Worm (Caenorhabditis elegans): Measurements from ENCODE around the gene W03G11.2.

Gene W03G11.2

DNA sequence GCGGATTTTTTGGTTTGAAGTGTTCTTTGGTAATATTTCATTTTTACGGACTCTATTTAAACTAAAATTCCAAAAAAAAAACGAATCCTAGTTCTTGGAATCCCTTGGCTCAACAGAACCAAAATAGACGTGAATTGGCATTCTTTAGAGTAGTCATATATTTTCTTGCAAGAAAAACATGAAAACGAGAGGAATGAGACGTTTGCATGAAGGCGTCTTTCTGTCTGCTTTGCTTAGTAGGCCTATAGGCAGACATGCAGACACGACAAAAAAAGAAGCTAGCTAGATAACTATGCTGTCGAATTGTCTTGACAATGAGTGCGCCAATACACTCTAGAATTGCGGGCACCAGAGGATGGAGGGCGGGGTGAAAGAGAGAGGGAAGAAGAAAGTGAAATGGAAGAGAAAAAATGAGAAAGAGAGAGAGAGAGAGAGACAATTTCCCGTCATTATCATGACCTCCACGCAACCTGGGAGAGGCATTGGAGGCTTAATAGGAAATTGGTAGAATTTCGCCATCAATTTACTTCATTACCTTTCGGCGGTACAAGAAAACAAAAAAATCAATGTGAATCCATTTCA is 27.7 kb downstream of the W03G11.2 start:
- TF ChIP-seq C06A6.2 (GFP tag; conservative IDR thresholded peaks at IDR 0.05), result no peak
- TF ChIP-seq zfh-2 (GFP tag; conservative IDR thresholded peaks at IDR 0.05), result no peak
- TF ChIP-seq xnd-1 (tag; optimal IDR thresholded peaks at IDR 0.05), result no peak
- no peak for TF ChIP-seq cebp-2 (GFP tag; IDR thresholded peaks at IDR 0.05)
- no peak for TF ChIP-seq ceh-100 (GFP tag; IDR thresholded peaks at IDR 0.05)

ce11 chrX:12073764-12074163 is 34.7 kb downstream of the W03G11.2 start, which contains the start of gene tmem-145:
Gene tmem-145 (minus strand): TSS chrX:12073864.
- TF ChIP-seq F33H1.4 (GFP tag; IDR thresholded peaks at IDR 0.05) (no peak), D2030.7 (GFP tag; IDR thresholded peaks at IDR 0.05) (no peak), B0261.1 (tag; optimal IDR thresholded peaks at IDR 0.05) (no peak), ceh-79 (tag; optimal IDR thresholded peaks at IDR 0.05) (no peak), ceh-27 (GFP tag; optimal IDR thresholded peaks at IDR 0.05) (no peak), madf-8 (GFP tag; conservative IDR thresholded peaks at IDR 0.05) (no peak), gei-17 (GFP tag; optimal IDR thresholded peaks at IDR 0.05) (no peak), snpc-3.4 (tag; optimal IDR thresholded peaks at IDR 0.05) (no peak), akir-1 (GFP tag; optimal IDR thresholded peaks at IDR 0.05) (no peak), lin-54 (GFP tag; optimal IDR thresholded peaks at IDR 0.05) (no peak), fkh-3 (tag; optimal IDR thresholded peaks at IDR 0.05) (no peak), ZK185.1 (tag; optimal IDR thresholded peaks at IDR 0.05; ENCODE audit: poor library complexity, severe bottlenecking) (no peak), snpc-1.3 (tag; optimal IDR thresholded peaks at IDR 0.05; ENCODE audit: insufficient read depth) (no peak), hlh-12 (tag; optimal IDR thresholded peaks at IDR 0.05) (no peak)

- TF ChIP-seq F57C9.4 (tag; optimal IDR thresholded peaks at IDR 0.05) (no peak), madf-3 (GFP tag; IDR thresholded peaks at IDR 0.05) (no peak), lag-1 (GFP tag; IDR thresholded peaks at IDR 0.05) (no peak), F55B11.4 (tag; optimal IDR thresholded peaks at IDR 0.05; ENCODE audit: borderline replicate concordance, insufficient read depth) (no peak), pha-4 (tag; optimal IDR thresholded peaks at IDR 0.05) (no peak), rpc-1 (optimal IDR thresholded peaks at IDR 0.05) (no peak), rpc-1 (tag; optimal IDR thresholded peaks at IDR 0.05) (no peak), madf-6 (GFP tag; IDR thresholded peaks at IDR 0.05) (no peak), egrh-3 (GFP tag; IDR thresholded peaks at IDR 0.05) (no peak), tbx-9 (tag; optimal IDR thresholded peaks at IDR 0.05; ENCODE audit: borderline replicate concordance) (no peak), sptf-2 (GFP tag; optimal IDR thresholded peaks at IDR 0.05) (no peak), ceh-100 (GFP tag; IDR thresholded peaks at IDR 0.05) (no peak), ztf-6 (GFP tag; IDR thresholded peaks at IDR 0.05) (no peak), him-1 (tag; optimal IDR thresholded peaks at IDR 0.05) (no peak), ztf-3 (GFP tag; optimal IDR thresholded peaks at IDR 0.05) (no peak), cebp-1 (GFP tag; IDR thresholded peaks at IDR 0.05) (no peak), cebp-1 (tag; optimal IDR thresholded peaks at IDR 0.05) (no peak), lir-1 (GFP tag; conservative IDR thresholded peaks at IDR 0.05) (no peak), hlh-12 (tag; optimal IDR thresholded peaks at IDR 0.05) (no peak), F57A8.1 (GFP tag; optimal IDR thresholded peaks at IDR 0.05) (no peak), somi-1 (GFP tag; optimal IDR thresholded peaks at IDR 0.05) (no peak)
These were observed 40.2 kb downstream of the W03G11.2 start, which contains the start of gene lgc-24 for ce11 chrX:12068250-12068649. Gene lgc-24 (plus strand): TSS chrX:12068550.

All from whole organism, young adult.